Worm (Caenorhabditis elegans) whole organism, L4 larva: ENCODE measurements around the gene F43C11.4.

Experiments
- D1046.2 ChIP-seq: fragments of 200-800 bp; sonication (Bioruptor generic); IDR thresholded peaks from 2 replicates; pipeline ENCODE4 v1.3.6; 2022; ENCODE audit warnings: missing genetic modification characterization, missing compliant biosample characterization
- T20F7.1 ChIP-seq: fragments of 200-800 bp; sonication (Bioruptor generic); optimal IDR thresholded peaks from 2 replicates; lab custom pipeline; 2018; ENCODE audit warnings: mild to moderate bottlenecking, missing genetic modification characterization, missing compliant biosample characterization
- aha-1 ChIP-seq: fragments of 150-350 bp; peaks from one replicate; lab custom pipeline; 2014; ENCODE audit warnings: missing biosample characterization, missing genetic modification characterization
- ama-1 ChIP-seq: fragments of 150-350 bp; optimal IDR thresholded peaks from 2 replicates; lab custom pipeline; 2014; ENCODE audit warnings: inconsistent platforms, mixed read lengths
- arid-1 ChIP-seq: fragments of 200-800 bp; sonication (Bioruptor generic); conservative IDR thresholded peaks from 2 replicates; pipeline ENCODE4 v1.3.6; 2022; ENCODE audit warnings: missing genetic modification reagents, missing genetic modification characterization, missing compliant biosample characterization
- attf-4 ChIP-seq: sonication (generic microtip); optimal IDR thresholded peaks from 3 replicates; lab custom pipeline; 2017; ENCODE audit warnings: missing biosample characterization, missing genetic modification characterization
- ceh-20 ChIP-seq: fragments of 200-800 bp; sonication (Bioruptor generic); IDR thresholded peaks from 2 replicates; pipeline ENCODE4 v1.3.6; 2022; ENCODE audit warnings: missing genetic modification reagents, missing genetic modification characterization, missing compliant biosample characterization
- ceh-62 ChIP-seq: sonication (generic microtip); optimal IDR thresholded peaks from 2 replicates; lab custom pipeline; 2017; ENCODE audit warnings: missing biosample characterization, missing genetic modification characterization
- cey-2 ChIP-seq: sonication (generic microtip); optimal IDR thresholded peaks from 3 replicates; lab custom pipeline; 2017; ENCODE audit warnings: missing genetic modification characterization, mild to moderate bottlenecking, missing compliant biosample characterization, antibody characterized with exemption, borderline replicate concordance; ENCODE audit not compliant: insufficient read depth
- daf-12 ChIP-seq: fragments of 150-350 bp; optimal IDR thresholded peaks from 2 replicates; lab custom pipeline; 2014; ENCODE audit warnings: missing biosample characterization, missing genetic modification reagents, missing genetic modification characterization
- daf-16 ChIP-seq, 3 experiments: sonication (generic microtip); optimal IDR thresholded peaks; 2 replicates each; lab custom pipeline; 2016 to 2017; ENCODE audit warnings: missing genetic modification characterization in 3 of 3, missing genetic modification reagents in 3 of 3, mild to moderate bottlenecking in 2 of 3, missing compliant biosample characterization in 2 of 3, missing biosample characterization in 1 of 3, moderate library complexity in 1 of 3
- dmd-6 ChIP-seq: fragments of 200-800 bp; sonication (Bioruptor generic); IDR thresholded peaks from 2 replicates; pipeline ENCODE4 v1.3.6; 2022; ENCODE audit warnings: missing genetic modification reagents, missing genetic modification characterization, missing compliant biosample characterization
- dpl-1 ChIP-seq: fragments of 150-350 bp; optimal IDR thresholded peaks from 2 replicates; lab custom pipeline; 2014; ENCODE audit warnings: missing biosample characterization, missing genetic modification reagents, missing genetic modification characterization
- fkh-10 ChIP-seq: fragments of 150-350 bp; optimal IDR thresholded peaks from 2 replicates; lab custom pipeline; 2014; ENCODE audit warnings: missing biosample characterization, missing genetic modification reagents, missing genetic modification characterization
- fos-1 ChIP-seq: fragments of 150-350 bp; optimal IDR thresholded peaks from 2 replicates; lab custom pipeline; 2014; ENCODE audit warnings: missing biosample characterization, missing genetic modification characterization
- gei-8 ChIP-seq: fragments of 200-800 bp; sonication (Bioruptor generic); optimal IDR thresholded peaks from 2 replicates; lab custom pipeline; 2018; ENCODE audit warnings: mild to moderate bottlenecking, missing genetic modification characterization, missing compliant biosample characterization
- hlh-11 ChIP-seq: fragments of 200-800 bp; sonication (Bioruptor generic); optimal IDR thresholded peaks from 2 replicates; lab custom pipeline; 2018; ENCODE audit warnings: mild to moderate bottlenecking, missing genetic modification characterization, missing compliant biosample characterization
- jun-1 ChIP-seq: fragments of 150-350 bp; optimal IDR thresholded peaks from 2 replicates; lab custom pipeline; 2014; ENCODE audit warnings: missing biosample characterization, missing genetic modification reagents, missing genetic modification characterization
- lim-7 ChIP-seq: fragments of 200-800 bp; sonication (Bioruptor generic); IDR thresholded peaks from 2 replicates; pipeline ENCODE4 v1.3.6; 2022; ENCODE audit warnings: missing genetic modification characterization, missing compliant biosample characterization
- lsy-2 ChIP-seq, 2 experiments: fragments of 150-350 bp in 1 of 2; sonication (generic microtip) in 1 of 2; optimal IDR thresholded peaks; 2 replicates each; lab custom pipeline; 2014 to 2017; ENCODE audit warnings: missing biosample characterization in 2 of 2, missing genetic modification characterization in 2 of 2
- madf-9 ChIP-seq: fragments of 200-800 bp; sonication (Bioruptor generic); conservative IDR thresholded peaks from 2 replicates; pipeline ENCODE4 v1.3.6; 2022; ENCODE audit warnings: missing genetic modification reagents, missing genetic modification characterization, missing compliant biosample characterization
- mdt-29 ChIP-seq: fragments of 200-800 bp; sonication (Bioruptor generic); IDR thresholded peaks from 2 replicates; pipeline ENCODE4 v1.3.6; 2022; ENCODE audit warnings: missing genetic modification reagents, missing genetic modification characterization, missing compliant biosample characterization
- mes-2 ChIP-seq: sonication (generic microtip); optimal IDR thresholded peaks from 2 replicates; lab custom pipeline; 2016; ENCODE audit warnings: missing genotype, mild to moderate bottlenecking, missing genetic modification characterization, missing compliant biosample characterization; ENCODE audit not compliant: poor library complexity, severe bottlenecking
- mxl-3 ChIP-seq: fragments of 200-800 bp; sonication (Bioruptor generic); optimal IDR thresholded peaks from 2 replicates; lab custom pipeline; 2018; ENCODE audit warnings: mild to moderate bottlenecking, missing genetic modification characterization, missing compliant biosample characterization
- nhr-237 ChIP-seq: sonication (generic microtip); optimal IDR thresholded peaks from 2 replicates; lab custom pipeline; 2017; ENCODE audit warnings: missing biosample characterization, missing genetic modification characterization
- nhr-25 ChIP-seq: sonication (generic microtip); optimal IDR thresholded peaks from 2 replicates; lab custom pipeline; 2017; ENCODE audit warnings: missing genetic modification characterization, mild to moderate bottlenecking, missing compliant biosample characterization, antibody characterized with exemption, moderate library complexity, borderline replicate concordance; ENCODE audit not compliant: insufficient read depth
- nhr-28 ChIP-seq: fragments of 150-350 bp; optimal IDR thresholded peaks from 2 replicates; lab custom pipeline; 2014; ENCODE audit warnings: missing biosample characterization, missing genetic modification characterization
- nhr-41 ChIP-seq: fragments of 200-800 bp; sonication (Bioruptor generic); IDR thresholded peaks from 2 replicates; pipeline ENCODE4 v1.3.6; 2022; ENCODE audit warnings: missing genetic modification reagents, missing genetic modification characterization, missing compliant biosample characterization
- nhr-42 ChIP-seq: fragments of 200-800 bp; sonication (Bioruptor generic); IDR thresholded peaks from 2 replicates; pipeline ENCODE4 v1.3.6; 2022; ENCODE audit warnings: missing genetic modification characterization, missing compliant biosample characterization
- php-3 ChIP-seq: fragments of 200-800 bp; sonication (Bioruptor generic); IDR thresholded peaks from 2 replicates; pipeline ENCODE4 v1.3.6; 2022; ENCODE audit warnings: missing genetic modification reagents, missing genetic modification characterization, missing compliant biosample characterization
- rbr-2 ChIP-seq: sonication (generic microtip); optimal IDR thresholded peaks from 2 replicates; lab custom pipeline; 2016; ENCODE audit warnings: missing genotype, missing genetic modification characterization, missing compliant biosample characterization
- saeg-2 ChIP-seq: fragments of 200-800 bp; sonication (Bioruptor generic); IDR thresholded peaks from 2 replicates; pipeline ENCODE4 v1.3.6; 2022; ENCODE audit warnings: missing genetic modification reagents, missing genetic modification characterization, missing compliant biosample characterization
- set-16 ChIP-seq: fragments of 200-800 bp; sonication (Bioruptor generic); IDR thresholded peaks from 2 replicates; pipeline ENCODE4 v1.3.6; 2022; ENCODE audit warnings: missing genetic modification reagents, missing genetic modification characterization, missing compliant biosample characterization
- snpc-4 ChIP-seq: fragments of 150-350 bp; optimal IDR thresholded peaks from 2 replicates; lab custom pipeline; 2014; ENCODE audit warnings: missing biosample characterization, missing genetic modification characterization
- spr-1 ChIP-seq: sonication (generic microtip); optimal IDR thresholded peaks from 2 replicates; lab custom pipeline; 2016; ENCODE audit warnings: mild to moderate bottlenecking, missing genetic modification characterization, missing compliant biosample characterization
- spr-3 ChIP-seq: fragments of 200-800 bp; sonication (Bioruptor generic); optimal IDR thresholded peaks from 2 replicates; lab custom pipeline; 2018; ENCODE audit warnings: mild to moderate bottlenecking, missing genetic modification characterization, missing compliant biosample characterization
- tag-97 ChIP-seq: fragments of 200-800 bp; sonication (Bioruptor generic); IDR thresholded peaks from 2 replicates; pipeline ENCODE4 v1.3.6; 2022; ENCODE audit warnings: missing genetic modification characterization, missing compliant biosample characterization
- unc-62 ChIP-seq, 3 experiments: fragments of 150-350 bp in 1 of 3; sonication (generic microtip); optimal IDR thresholded peaks in 2 of 3; peaks in 1 of 3; 1 replicate in 1 of 3; 2 replicates in 2 of 3; lab custom pipeline; 2014 to 2017; ENCODE audit warnings: missing biosample characterization in 3 of 3, missing genetic modification characterization in 3 of 3, missing genetic modification reagents in 3 of 3, missing genotype in 1 of 3
- vab-7 ChIP-seq: fragments of 200-800 bp; sonication (Bioruptor generic); IDR thresholded peaks from 2 replicates; pipeline ENCODE4 v1.3.6; 2022; ENCODE audit warnings: missing genetic modification reagents, missing genetic modification characterization, missing compliant biosample characterization
- ztf-11 ChIP-seq: fragments of 150-350 bp; optimal IDR thresholded peaks from 2 replicates; lab custom pipeline; 2014; ENCODE audit warnings: missing biosample characterization, missing genetic modification characterization
- ztf-7 ChIP-seq: fragments of 150-350 bp; optimal IDR thresholded peaks from 2 replicates; lab custom pipeline; 2014; ENCODE audit warnings: missing biosample characterization, missing genetic modification characterization

Gene F43C11.4

DNA sequence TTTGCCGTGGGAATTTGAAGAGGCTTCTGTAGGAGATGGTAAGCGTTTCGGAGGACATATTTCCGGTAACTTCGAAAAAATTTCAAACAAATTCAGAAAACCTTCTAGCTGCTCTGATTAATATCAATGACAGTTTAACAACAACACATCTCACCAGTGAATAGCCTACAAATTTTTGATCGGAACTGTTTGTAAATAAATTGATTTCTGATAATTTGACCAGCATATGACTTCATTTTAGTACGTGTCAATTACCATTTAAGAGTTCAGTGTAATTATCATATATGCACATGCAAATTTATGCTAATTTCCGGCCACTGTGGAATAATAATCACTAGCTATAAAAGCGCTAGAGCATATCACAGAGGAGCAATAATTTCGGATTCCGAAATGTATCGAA lies 21.8 kb upstream of the F43C11.4 start, which contains the start of gene ZK1240.11:
Gene ZK1240.11, plus strand, starts transcription at position 301 of the 400 bp plus-strand sequence.
- no peak for TF ChIP-seq nhr-25
- no peak for TF ChIP-seq set-16 (GFP tag; lab: Robert Waterston, UW)
- no peak for TF ChIP-seq ceh-20 (GFP tag; lab: Robert Waterston, UW)
- no peak for TF ChIP-seq fos-1 (tag; lab: Kevin White, UChicago)
- TF ChIP-seq attf-4 = no peak
- no peak for TF ChIP-seq dpl-1
- no peak for TF ChIP-seq spr-3
- TF ChIP-seq lsy-2 (tag; optimal IDR thresholded peaks at IDR 0.05; lab: Kevin White, UChicago) = no peak
- no peak for TF ChIP-seq D1046.2 (GFP tag; lab: Robert Waterston, UW)
- TF ChIP-seq aha-1 (tag; lab: Kevin White, UChicago) = no peak
- no peak for TF ChIP-seq saeg-2 (GFP tag; lab: Robert Waterston, UW)
- TF ChIP-seq vab-7 (GFP tag; lab: Robert Waterston, UW) = no peak
- TF ChIP-seq spr-1 (tag; lab: Kevin White, UChicago) = no peak
- TF ChIP-seq jun-1 (tag; lab: Kevin White, UChicago) = no peak
- TF ChIP-seq php-3 (GFP tag; lab: Robert Waterston, UW) = no peak
- TF ChIP-seq nhr-42 (GFP tag; lab: Robert Waterston, UW) = no peak
- TF ChIP-seq ceh-62 (tag; lab: Kevin White, UChicago) = no peak

ce11 chrII:2328963-2329442 lies 17.8 kb upstream of the F43C11.4 start, which contains the start of the genes ZK1240.8 and ZK1240.1:
ZK1240.8 (minus strand) TSS chrII:2329063.
ZK1240.1 (plus strand) TSS chrII:2329392.
- peak in 1 of 2 experiments; percentile 86 for TF ChIP-seq unc-62 (GFP tag; optimal IDR thresholded peaks at IDR 0.05 in 1 of 2; lab: Kevin White, UChicago)
- TF ChIP-seq unc-62 (tag; optimal IDR thresholded peaks at IDR 0.05; lab: Kevin White, UChicago) = no peak
- no peak for TF ChIP-seq set-16 (GFP tag; lab: Robert Waterston, UW)
- peak; percentile 3 for TF ChIP-seq nhr-28 (tag; lab: Kevin White, UChicago)
- no peak for TF ChIP-seq attf-4
- no peak for TF ChIP-seq daf-12 (tag; lab: Kevin White, UChicago)

DNA sequence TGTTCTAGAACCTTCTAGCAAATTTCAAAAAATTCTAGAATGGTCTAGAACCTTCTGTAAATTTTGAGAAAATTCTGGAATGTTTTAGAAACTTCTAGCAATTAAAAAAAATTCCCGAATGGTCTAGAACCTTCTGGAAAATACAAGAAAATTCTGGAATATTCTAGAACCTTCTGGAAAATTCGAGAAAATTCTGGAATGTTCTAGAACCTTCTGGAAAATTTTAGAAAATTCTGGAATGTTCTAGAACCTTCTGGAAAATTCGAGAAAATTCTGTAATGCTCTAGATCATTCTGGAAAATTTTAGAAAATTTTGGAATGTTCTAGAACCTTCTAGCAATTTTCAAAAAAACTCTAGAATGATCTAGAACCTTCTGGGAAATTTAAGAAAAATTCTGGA lies 16.3 kb upstream of the F43C11.4 start:
- 0 out of 2 replicates have a peak, but pooled peaks have one; percentile 28 for TF ChIP-seq mdt-29 (GFP tag; lab: Robert Waterston, UW)
- TF ChIP-seq mes-2 (tag; lab: Kevin White, UChicago) = no peak

- TF ChIP-seq dmd-6 (GFP tag; lab: Robert Waterston, UW) (no peak), daf-16 (GFP tag; optimal IDR thresholded peaks at IDR 0.05; lab: Kevin White, UChicago) (no peak), daf-16 (tag; optimal IDR thresholded peaks at IDR 0.05; lab: Kevin White, UChicago) (peak; percentile 11), ceh-20 (GFP tag; lab: Robert Waterston, UW) (no peak)
These were observed 14.6 kb upstream of the F43C11.4 start, which contains the start of gene F43C11.8 for ce11 chrII:2332220-2332619. F43C11.8 (plus strand) TSS chrII:2332520.

DNA sequence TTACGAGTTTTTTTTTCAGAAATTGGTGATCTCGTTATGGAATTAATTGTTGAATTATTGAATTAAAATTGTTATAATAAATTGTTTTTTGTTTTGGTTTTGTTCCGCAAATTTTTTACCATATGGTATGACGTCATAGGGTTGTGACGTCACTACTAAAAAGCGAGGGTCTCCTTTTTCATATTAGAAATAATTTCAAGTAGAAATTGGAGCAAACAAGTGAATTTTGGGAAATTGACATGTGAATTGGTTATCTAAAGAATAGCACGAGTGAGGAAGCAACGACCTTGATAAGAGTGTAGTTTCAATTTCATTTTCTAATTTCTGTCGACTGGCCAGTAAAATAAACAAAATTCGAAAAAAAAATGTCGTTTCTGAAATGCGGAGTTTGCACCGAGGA lies 11.2 kb upstream of the F43C11.4 start, which contains the start of gene F43C11.7:
Gene F43C11.7, plus strand, starts transcription at position 326 of the 400 bp plus-strand sequence.
- TF ChIP-seq madf-9 (GFP tag; lab: Robert Waterston, UW) (no peak), mdt-29 (GFP tag; lab: Robert Waterston, UW) (no peak), snpc-4 (no peak), ztf-11 (no peak), ztf-7 (no peak), lim-7 (no peak), nhr-41 (GFP tag; lab: Robert Waterston, UW) (no peak), nhr-42 (GFP tag; lab: Robert Waterston, UW) (no peak), set-16 (GFP tag; lab: Robert Waterston, UW) (no peak), nhr-237 (tag; lab: Kevin White, UChicago) (no peak), tag-97 (GFP tag; lab: Robert Waterston, UW) (no peak), lsy-2 (tag; optimal IDR thresholded peaks at IDR 0.05; lab: Kevin White, UChicago) (no peak), nhr-25 (no peak), gei-8 (GFP tag; lab: Kevin White, UChicago) (no peak), hlh-11 (tag; lab: Kevin White, UChicago) (peak; percentile 58), ama-1 (lab: Kevin White, UChicago) (no peak), arid-1 (GFP tag; lab: Robert Waterston, UW) (no peak), cey-2 (tag; lab: Kevin White, UChicago) (no peak), mxl-3 (GFP tag; lab: Kevin White, UChicago) (no peak), rbr-2 (no peak), daf-16 (GFP tag; optimal IDR thresholded peaks at IDR 0.05; lab: Kevin White, UChicago) (no peak), daf-16 (tag; optimal IDR thresholded peaks at IDR 0.05; lab: Kevin White, UChicago) (peak; percentile 63), fkh-10 (no peak), dpl-1 (no peak), T20F7.1 (GFP tag; lab: Kevin White, UChicago) (no peak), ceh-62 (tag; lab: Kevin White, UChicago) (no peak)
